Fruit fly (Drosophila melanogaster): ENCODE results near the gene p38b.

DNA sequence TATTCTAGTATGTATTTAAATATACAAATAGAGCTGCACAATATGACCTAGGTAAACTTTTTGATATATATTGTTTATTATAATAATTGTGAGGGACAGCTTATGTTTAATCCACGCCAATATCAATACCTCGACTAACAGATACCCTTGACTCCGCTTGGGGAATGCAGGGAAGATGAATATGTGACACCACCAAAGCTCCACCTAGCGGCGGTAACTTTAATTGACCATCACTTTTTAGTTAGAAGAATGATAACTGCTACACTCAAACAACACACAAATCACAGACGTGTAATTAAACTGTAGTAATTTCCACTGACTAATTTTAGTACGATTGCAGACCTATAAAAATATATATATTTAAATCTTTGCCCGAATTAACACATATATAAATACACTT lies 17.3 kb upstream of the p38b start:
- TF ChIP-seq CG8478 (optimal IDR thresholded peaks at IDR 0.05) (no peak), CTCF (optimal IDR thresholded peaks at IDR 0.05) (peak in 1 of 2 experiments; percentile 55)
